Worm (Caenorhabditis elegans) whole organism, late embryonic: ENCODE results near the gene C37E2.10.

Experiments
- K02D7.2 ChIP-seq: sonication (generic microtip); optimal IDR thresholded peaks from 2 replicates; lab custom pipeline; 2017; ENCODE audit warnings: mild to moderate bottlenecking, missing genetic modification characterization, missing compliant biosample characterization
- ceh-19 ChIP-seq: fragments of 200-800 bp; sonication (Bioruptor generic); optimal IDR thresholded peaks from 2 replicates; lab custom pipeline; 2018; ENCODE audit warnings: mild to moderate bottlenecking, missing genetic modification characterization, missing compliant biosample characterization
- ceh-24 ChIP-seq: sonication (generic microtip); optimal IDR thresholded peaks from 2 replicates; lab custom pipeline; 2016; ENCODE audit warnings: mild to moderate bottlenecking, missing genetic modification characterization, missing compliant biosample characterization
- che-1 ChIP-seq: sonication (generic microtip); optimal IDR thresholded peaks from 2 replicates; lab custom pipeline; 2016; ENCODE audit warnings: mild to moderate bottlenecking, missing genetic modification characterization, missing compliant biosample characterization
- elt-2 ChIP-seq: sonication (generic microtip); optimal IDR thresholded peaks from 2 replicates; lab custom pipeline; 2016; ENCODE audit warnings: missing genetic modification reagents, missing genetic modification characterization, missing compliant biosample characterization
- ets-4 ChIP-seq: sonication (generic microtip); optimal IDR thresholded peaks from 2 replicates; lab custom pipeline; 2016; ENCODE audit warnings: missing genetic modification characterization, missing compliant biosample characterization
- fkh-10 ChIP-seq: fragments of 150-350 bp; optimal IDR thresholded peaks from 2 replicates; lab custom pipeline; 2014; ENCODE audit warnings: missing biosample characterization, missing genetic modification reagents, missing genetic modification characterization
- hlh-13 ChIP-seq: fragments of 200-800 bp; sonication (Bioruptor generic); optimal IDR thresholded peaks from 2 replicates; lab custom pipeline; 2018; ENCODE audit warnings: mild to moderate bottlenecking, missing genetic modification characterization, missing compliant biosample characterization
- hlh-30 ChIP-seq: sonication (generic microtip); optimal IDR thresholded peaks from 2 replicates; lab custom pipeline; 2017; ENCODE audit warnings: antibody characterized with exemption, missing genetic modification characterization, missing compliant biosample characterization; ENCODE audit not compliant: insufficient read depth
- hlh-6 ChIP-seq: sonication (generic microtip); optimal IDR thresholded peaks from 2 replicates; lab custom pipeline; 2016; ENCODE audit warnings: missing genotype, missing genetic modification characterization, missing compliant biosample characterization
- lin-11 ChIP-seq: fragments of 200-800 bp; sonication (Bioruptor generic); optimal IDR thresholded peaks from 2 replicates; lab custom pipeline; 2018; ENCODE audit warnings: mild to moderate bottlenecking, missing genetic modification characterization, missing compliant biosample characterization
- pax-1 ChIP-seq: fragments of 150-350 bp; optimal IDR thresholded peaks from 2 replicates; lab custom pipeline; 2014; ENCODE audit warnings: missing biosample characterization, missing genetic modification characterization
- pqm-1 ChIP-seq: sonication (generic microtip); optimal IDR thresholded peaks from 2 replicates; lab custom pipeline; 2016; ENCODE audit warnings: missing genetic modification characterization, missing compliant biosample characterization

DNA sequence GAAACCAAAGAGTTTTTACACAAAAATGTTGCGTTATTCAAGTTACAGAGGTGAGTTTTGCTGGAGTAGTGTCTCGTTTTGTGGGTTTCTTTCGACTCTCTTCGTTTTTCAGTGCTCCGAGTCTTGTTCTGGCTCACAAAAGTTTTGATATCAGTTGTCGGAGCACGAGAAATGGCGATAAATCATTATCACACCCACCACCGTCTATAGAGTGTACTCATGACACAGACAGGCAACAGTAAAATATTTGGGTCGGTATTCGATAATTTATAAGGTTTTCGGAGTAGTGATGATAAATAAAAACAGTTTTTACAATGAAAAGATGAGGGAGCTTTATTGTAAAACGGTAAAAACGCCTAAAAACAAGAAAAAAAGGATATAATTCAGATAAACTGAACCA, 29.2 kb downstream of the C37E2.10 start, which contains the start of gene ceh-37:
- TF ChIP-seq ets-4 = no peak
- no peak for TF ChIP-seq fkh-10
- TF ChIP-seq elt-2 = peak; percentile 75
- no peak for TF ChIP-seq pqm-1 (tag; lab: Kevin White, UChicago)
- no peak for TF ChIP-seq hlh-13
- no peak for TF ChIP-seq hlh-30 (tag; lab: Kevin White, UChicago)
- TF ChIP-seq che-1 (tag; lab: Kevin White, UChicago) = no peak
- TF ChIP-seq ceh-19 = no peak
- TF ChIP-seq lin-11 = no peak
- no peak for TF ChIP-seq K02D7.2 (tag; lab: Kevin White, UChicago)
- TF ChIP-seq hlh-6 (tag; lab: Kevin White, UChicago) = no peak
- no peak for TF ChIP-seq ceh-24 (tag; lab: Kevin White, UChicago)
- TF ChIP-seq pax-1 = no peak
